Worm (Caenorhabditis elegans): Measurements from ENCODE around the gene Y57G11C.1142.

Gene Y57G11C.1142

ce11 chrIV:14793900-14794624, 8.4 kb upstream of the Y57G11C.1142 start (continued):
- TF ChIP-seq ztf-18 (tag; optimal IDR thresholded peaks at IDR 0.05) (peak; percentile 50), hlh-12 (tag; optimal IDR thresholded peaks at IDR 0.05) (no peak), tlf-1 (GFP tag; optimal IDR thresholded peaks at IDR 0.05) (no peak), zfh-2 (GFP tag; conservative IDR thresholded peaks at IDR 0.05) (peak; percentile 51; the same call in 1 of the 2 replicates), F23B12.7 (tag; optimal IDR thresholded peaks at IDR 0.05; ENCODE audit: insufficient read depth) (no peak), dpl-1 (GFP tag; optimal IDR thresholded peaks at IDR 0.05) (no peak), lag-1 (GFP tag; IDR thresholded peaks at IDR 0.05) (no peak), rpc-1 (optimal IDR thresholded peaks at IDR 0.05) (no peak), rpc-1 (tag; optimal IDR thresholded peaks at IDR 0.05) (no peak), F57C9.4 (tag; optimal IDR thresholded peaks at IDR 0.05) (no peak), Y53G8AR.9 (GFP tag; conservative IDR thresholded peaks at IDR 0.05) (no peak), Y53F4B.3 (GFP tag; IDR thresholded peaks at IDR 0.05) (no peak), lir-1 (GFP tag; conservative IDR thresholded peaks at IDR 0.05) (peak; percentile 39; the same call in 1 of the 2 replicates), snpc-3.4 (tag; optimal IDR thresholded peaks at IDR 0.05) (no peak), ztf-6 (GFP tag; IDR thresholded peaks at IDR 0.05) (no peak)

ce11 chrIV:14795918-14796488, 6.4 kb upstream of the Y57G11C.1142 start, which contains the start of gene coq-3:
Gene coq-3, minus strand, starts transcription at chrIV:14796324.
- TF ChIP-seq Y53F4B.3 (GFP tag; IDR thresholded peaks at IDR 0.05) (no peak), ztf-6 (GFP tag; IDR thresholded peaks at IDR 0.05) (no peak), F23B12.7 (tag; optimal IDR thresholded peaks at IDR 0.05; ENCODE audit: insufficient read depth) (no peak), snpc-4 (GFP tag; optimal IDR thresholded peaks at IDR 0.05) (no peak), snpc-4 (tag; optimal IDR thresholded peaks at IDR 0.05) (peak in 1 of 4 experiments; percentile 75), akir-1 (GFP tag; optimal IDR thresholded peaks at IDR 0.05) (no peak), ztf-22 (GFP tag; optimal IDR thresholded peaks at IDR 0.05) (no peak), snpc-3.4 (tag; optimal IDR thresholded peaks at IDR 0.05) (no peak), F57A8.1 (GFP tag; optimal IDR thresholded peaks at IDR 0.05) (no peak), T26A5.8 (tag; optimal IDR thresholded peaks at IDR 0.05) (no peak), pha-4 (tag; optimal IDR thresholded peaks at IDR 0.05) (no peak), T07F8.4 (tag; optimal IDR thresholded peaks at IDR 0.05) (no peak), repo-1 (tag; optimal IDR thresholded peaks at IDR 0.05) (peak; percentile 46), F10E7.11 (tag; optimal IDR thresholded peaks at IDR 0.05) (no peak), ztf-3 (GFP tag; optimal IDR thresholded peaks at IDR 0.05) (no peak), rpc-1 (optimal IDR thresholded peaks at IDR 0.05) (no peak), rpc-1 (tag; optimal IDR thresholded peaks at IDR 0.05) (no peak), F33H1.4 (GFP tag; IDR thresholded peaks at IDR 0.05) (0 out of 2 replicates have a peak, but pooled peaks have one; percentile 6), ztf-26 (tag; optimal IDR thresholded peaks at IDR 0.05) (no peak), mcd-1 (GFP tag; IDR thresholded peaks at IDR 0.05) (0 out of 2 replicates have a peak, but pooled peaks have one; percentile 6), ceh-91 (GFP tag; IDR thresholded peaks at IDR 0.05) (no peak), F57C9.4 (tag; optimal IDR thresholded peaks at IDR 0.05) (no peak), hmg-20 (GFP tag; IDR thresholded peaks at IDR 0.05) (no peak; the same call in 1 of the 2 replicates), ama-1 (optimal IDR thresholded peaks at IDR 0.05) (peak; percentile 17), ama-1 (GFP tag; optimal IDR thresholded peaks at IDR 0.05) (no peak), ztf-25 (GFP tag; IDR thresholded peaks at IDR 0.05) (no peak), Y67H2A.10 (GFP tag; conservative IDR thresholded peaks at IDR 0.05) (no peak), B0261.1 (tag; optimal IDR thresholded peaks at IDR 0.05) (no peak), Y53G8AR.9 (GFP tag; conservative IDR thresholded peaks at IDR 0.05) (no peak; the same call in 1 of the 2 replicates), lsy-27 (tag; optimal IDR thresholded peaks at IDR 0.05; ENCODE audit: borderline replicate concordance, insufficient read depth) (no peak), cebp-2 (GFP tag; IDR thresholded peaks at IDR 0.05) (no peak), ekl-4 (GFP tag; IDR thresholded peaks at IDR 0.05) (0 out of 2 replicates have a peak, but pooled peaks have one; percentile 34), egl-44 (GFP tag; IDR thresholded peaks at IDR 0.05) (no peak), dox-1 (GFP tag; IDR thresholded peaks at IDR 0.05) (0 out of 2 replicates have a peak, but pooled peaks have one; percentile 15), xnd-1 (tag; optimal IDR thresholded peaks at IDR 0.05) (no peak), lin-26 (GFP tag; IDR thresholded peaks at IDR 0.05) (no peak), madf-10 (tag; optimal IDR thresholded peaks at IDR 0.05) (no peak), ceh-58 (GFP tag; IDR thresholded peaks at IDR 0.05) (no peak)
